Worm (Caenorhabditis elegans) whole organism, L3 larva: ENCODE data around the gene spr-3.

Experiments used
- aly-2 ChIP-seq: fragments of 150-350 bp; optimal IDR thresholded peaks from 2 replicates; lab custom pipeline; 2014; ENCODE audit warnings: missing biosample characterization, missing genetic modification characterization
- elt-1 ChIP-seq: fragments of 150-350 bp; optimal IDR thresholded peaks from 2 replicates; lab custom pipeline; 2014; ENCODE audit warnings: missing biosample characterization, missing genetic modification characterization
- fkh-10 ChIP-seq: sonication (generic microtip); optimal IDR thresholded peaks from 2 replicates; lab custom pipeline; 2017; ENCODE audit warnings: missing biosample characterization, missing genetic modification reagents, missing genetic modification characterization
- fkh-2 ChIP-seq: fragments of 150-350 bp; optimal IDR thresholded peaks from 2 replicates; lab custom pipeline; 2014; ENCODE audit warnings: missing biosample characterization, missing genetic modification reagents, missing genetic modification characterization
- jun-1 ChIP-seq: fragments of 150-350 bp; optimal IDR thresholded peaks from 2 replicates; lab custom pipeline; 2014; ENCODE audit warnings: missing biosample characterization, missing genetic modification reagents, missing genetic modification characterization
- mdl-1 ChIP-seq: fragments of 150-350 bp; optimal IDR thresholded peaks from 2 replicates; lab custom pipeline; 2014; ENCODE audit warnings: missing biosample characterization, missing genetic modification characterization
- nhr-25 ChIP-seq: sonication (generic microtip); optimal IDR thresholded peaks from 2 replicates; lab custom pipeline; 2017; ENCODE audit warnings: missing biosample characterization, missing genetic modification characterization
- tbx-2 ChIP-seq: sonication (generic microtip); optimal IDR thresholded peaks from 2 replicates; lab custom pipeline; 2016; ENCODE audit warnings: mild to moderate bottlenecking, missing genetic modification characterization, missing compliant biosample characterization
- ztf-11 ChIP-seq: fragments of 150-350 bp; optimal IDR thresholded peaks from 2 replicates; lab custom pipeline; 2014; ENCODE audit warnings: missing biosample characterization, missing genetic modification characterization

DNA sequence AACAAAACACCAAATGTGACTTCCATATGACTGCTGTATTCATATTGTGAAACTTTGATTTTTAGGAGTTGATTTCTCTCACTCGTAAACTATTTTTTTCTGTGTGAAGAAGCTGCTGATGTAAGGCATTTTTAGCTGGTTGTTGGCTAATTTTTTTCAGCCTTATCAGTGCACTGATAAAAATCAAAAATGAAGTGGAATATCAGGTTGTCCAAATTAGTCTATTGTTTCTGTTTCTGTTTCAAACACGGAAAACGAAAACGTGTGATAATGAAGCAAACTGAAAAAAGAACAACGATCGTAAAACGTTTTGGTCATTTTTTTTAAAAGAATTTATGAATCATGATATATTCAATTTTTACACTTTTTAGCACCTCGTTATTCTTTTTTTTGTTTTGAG is 33.1 kb upstream of the spr-3 start:
- no peak for TF ChIP-seq fkh-10 (GFP tag; lab: Kevin White, UChicago)
- TF ChIP-seq tbx-2 (tag; lab: Kevin White, UChicago): no peak
- no peak for TF ChIP-seq elt-1
- no peak for TF ChIP-seq ztf-11 (tag; lab: Kevin White, UChicago)
- TF ChIP-seq jun-1: no peak
- TF ChIP-seq aly-2 (tag; lab: Kevin White, UChicago): no peak
- no peak for TF ChIP-seq nhr-25 (tag; lab: Kevin White, UChicago)
- TF ChIP-seq fkh-2: no peak
- no peak for TF ChIP-seq mdl-1 (tag; lab: Kevin White, UChicago)
